Fruit fly (Drosophila melanogaster) ovary, adult (tissue): Measurements from ENCODE around the gene Rab11.

ENCODE experiments used
- CG17801 ChIP-seq: fragments of 200-800 bp; optimal IDR thresholded peaks from 2 replicates; lab custom pipeline; 2019; ENCODE audit warnings: missing biosample characterization, mild to moderate bottlenecking, missing genetic modification characterization, moderate library complexity; ENCODE audit not compliant: partially characterized antibody

Gene Rab11

DNA sequence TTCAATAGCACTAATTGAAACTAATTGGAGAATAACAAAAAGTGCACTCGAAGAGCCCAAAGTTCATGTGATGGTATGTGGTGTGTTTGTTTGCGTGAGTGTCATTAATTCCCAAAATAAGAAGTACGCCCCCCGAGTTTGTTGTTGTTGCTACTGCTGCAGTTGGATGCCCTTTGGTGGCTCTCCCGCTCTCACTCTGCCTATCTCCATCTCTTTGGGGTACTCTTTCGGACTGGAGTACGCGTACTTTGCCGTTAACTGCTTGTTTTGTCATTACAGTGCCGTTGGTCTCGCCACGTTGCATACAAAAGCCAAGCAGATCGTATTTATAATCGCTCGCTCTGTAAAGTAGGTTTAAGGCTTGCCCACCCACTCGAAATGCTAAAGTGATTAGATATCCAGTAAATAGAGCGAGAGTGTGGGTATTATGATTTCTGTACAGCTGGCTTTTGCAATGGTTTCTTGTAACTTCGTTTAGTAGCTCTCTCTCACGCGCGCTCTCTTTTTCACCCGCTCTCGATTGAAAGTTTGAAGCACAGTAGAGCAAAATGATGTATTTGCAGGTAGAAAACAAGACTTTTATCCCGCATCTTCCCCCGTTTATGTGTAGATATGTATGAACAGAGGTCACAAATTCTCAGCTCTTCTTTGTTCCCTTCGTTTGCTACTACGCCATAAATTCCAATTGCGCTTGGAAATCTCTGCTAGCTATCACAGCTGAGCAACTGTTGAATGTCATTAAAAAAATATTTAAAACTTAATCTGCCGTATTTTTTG lies 944 bp downstream of the Rab11 start:
- TF ChIP-seq CG17801 (GFP tag; lab: Kevin White, UChicago): peak; percentile 45

DNA sequence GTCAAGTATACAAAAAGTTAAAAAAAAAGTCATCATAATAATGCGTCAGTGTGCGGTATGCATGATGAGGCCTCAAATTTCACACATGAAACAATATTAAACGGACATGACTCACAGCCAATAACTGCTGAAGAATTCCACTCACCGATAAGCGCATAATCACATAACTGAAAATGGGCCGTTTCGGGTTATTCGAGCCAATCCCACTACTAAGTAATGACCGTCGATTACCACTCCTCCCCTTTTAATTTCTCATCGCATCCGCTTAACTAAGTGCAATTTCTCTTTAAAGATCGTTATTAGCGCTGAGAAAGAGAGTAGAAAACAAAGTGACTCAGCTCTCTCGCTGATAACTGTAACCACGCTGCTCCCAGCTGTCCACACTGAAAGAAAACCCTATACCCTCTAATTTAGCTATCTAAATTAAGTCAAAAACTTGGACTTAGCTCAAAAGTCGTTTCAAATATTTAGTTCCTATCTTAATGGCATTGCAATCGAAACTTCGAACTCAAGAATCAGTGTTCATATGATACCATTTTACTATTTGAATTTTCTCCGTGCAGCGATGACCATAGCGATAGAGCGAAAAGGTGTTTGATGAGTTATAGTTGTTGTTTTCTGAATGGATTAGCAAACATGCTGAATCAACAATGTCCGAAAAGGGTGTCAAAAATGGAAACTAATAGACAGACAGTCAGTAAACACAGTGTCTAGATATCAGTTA lies 1.7 kb downstream of the Rab11 start:
- peak; percentile 71 for TF ChIP-seq CG17801 (GFP tag; lab: Kevin White, UChicago)

DNA sequence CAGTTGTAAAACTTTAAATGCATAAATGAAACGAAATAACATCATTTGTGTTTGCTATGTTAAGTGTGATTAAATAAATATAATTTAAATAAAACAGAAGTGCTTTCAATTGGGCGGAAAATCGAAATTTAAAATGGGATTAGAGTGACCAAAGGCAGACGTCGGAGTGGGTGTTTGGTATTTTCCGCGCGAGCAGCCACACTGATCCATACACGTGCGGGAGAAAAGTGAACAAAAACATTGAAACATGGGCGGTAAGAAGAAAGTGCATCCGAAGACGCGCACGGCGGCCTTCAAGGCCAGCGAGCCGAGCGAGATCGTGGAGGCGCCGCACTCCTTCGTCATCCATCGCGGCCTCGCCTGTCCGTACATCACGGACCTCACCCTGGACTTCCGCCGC lies 4.8 kb downstream of the Rab11 start, which contains the start of gene ppan:
Gene ppan (plus strand): TSS at position 198 of the 400 bp plus-strand sequence.
- TF ChIP-seq CG17801 (GFP tag; lab: Kevin White, UChicago): no peak

DNA sequence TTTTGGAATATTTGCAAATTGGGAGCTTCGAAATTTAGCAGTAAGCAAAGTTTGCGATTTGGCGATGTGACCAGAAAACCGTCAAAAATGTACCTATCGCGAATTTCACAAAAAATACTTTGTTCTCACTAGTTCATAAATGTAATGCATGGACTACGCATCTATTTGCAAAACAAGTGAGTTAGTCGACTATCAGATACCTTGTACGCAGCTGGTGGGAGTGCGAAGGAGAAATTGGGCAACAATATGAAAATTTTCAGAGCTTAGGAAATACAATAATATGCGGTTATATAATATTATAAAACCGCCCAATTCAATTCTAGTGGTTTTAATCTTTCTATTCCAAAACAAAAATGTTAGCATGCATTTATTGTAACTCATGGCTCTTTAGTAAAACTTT lies 7.6 kb downstream of the Rab11 start, which contains the start of gene Bdbt:
Gene Bdbt (minus strand): TSS at position 73 of the 400 bp plus-strand sequence.
- TF ChIP-seq CG17801 (GFP tag; lab: Kevin White, UChicago): peak; percentile 40

DNA sequence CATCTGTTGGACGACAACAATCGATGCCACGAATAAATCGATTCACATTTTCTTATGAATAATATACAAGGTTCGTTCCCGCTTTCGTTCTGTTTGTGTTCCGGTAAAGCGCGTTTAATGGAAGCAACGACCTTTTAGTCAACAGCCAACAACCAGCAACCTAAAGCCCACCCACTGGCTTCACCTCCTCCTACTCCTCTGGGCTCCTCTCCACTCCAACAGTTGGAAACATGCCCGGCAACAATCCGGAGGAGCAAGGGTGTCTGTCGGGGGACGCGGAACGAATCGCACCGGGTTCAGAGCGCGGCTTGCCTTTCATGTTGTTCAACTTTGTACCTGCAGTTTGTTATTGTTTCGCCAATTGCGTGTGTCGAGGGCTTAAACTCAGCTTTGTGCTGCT lies 13.0 kb downstream of the Rab11 start:
- TF ChIP-seq CG17801 (GFP tag; lab: Kevin White, UChicago): no peak

DNA sequence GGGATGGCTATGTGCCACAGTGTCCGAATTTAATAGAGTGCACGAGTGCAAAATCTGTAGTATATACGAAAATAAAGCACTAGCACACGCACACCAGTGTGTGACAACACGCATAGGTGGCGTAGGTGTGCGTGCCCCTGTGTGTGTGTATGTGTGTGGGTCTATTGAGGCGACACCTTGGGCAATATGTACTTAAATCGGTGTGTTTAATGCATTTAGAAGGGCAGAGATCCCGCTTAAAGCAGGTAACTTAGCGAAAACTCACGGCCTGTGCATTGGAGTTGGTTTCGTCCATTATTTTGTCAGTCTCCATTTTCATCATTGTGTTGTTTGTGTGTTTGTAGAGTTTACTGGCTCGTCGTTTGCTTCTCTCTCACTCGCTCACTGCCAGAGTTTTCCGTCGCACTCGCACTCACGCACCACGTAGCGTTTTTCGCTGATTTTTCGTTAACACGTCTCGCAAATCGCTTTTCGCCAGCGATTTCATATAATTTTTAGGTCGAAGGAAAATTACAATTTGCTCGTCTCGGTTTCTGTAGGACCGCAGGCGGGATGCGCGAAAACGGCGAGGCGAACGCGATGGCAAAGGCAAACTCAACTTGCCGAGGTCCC lies 15.6 kb downstream of the Rab11 start:
- TF ChIP-seq CG17801 (GFP tag; lab: Kevin White, UChicago): no peak

DNA sequence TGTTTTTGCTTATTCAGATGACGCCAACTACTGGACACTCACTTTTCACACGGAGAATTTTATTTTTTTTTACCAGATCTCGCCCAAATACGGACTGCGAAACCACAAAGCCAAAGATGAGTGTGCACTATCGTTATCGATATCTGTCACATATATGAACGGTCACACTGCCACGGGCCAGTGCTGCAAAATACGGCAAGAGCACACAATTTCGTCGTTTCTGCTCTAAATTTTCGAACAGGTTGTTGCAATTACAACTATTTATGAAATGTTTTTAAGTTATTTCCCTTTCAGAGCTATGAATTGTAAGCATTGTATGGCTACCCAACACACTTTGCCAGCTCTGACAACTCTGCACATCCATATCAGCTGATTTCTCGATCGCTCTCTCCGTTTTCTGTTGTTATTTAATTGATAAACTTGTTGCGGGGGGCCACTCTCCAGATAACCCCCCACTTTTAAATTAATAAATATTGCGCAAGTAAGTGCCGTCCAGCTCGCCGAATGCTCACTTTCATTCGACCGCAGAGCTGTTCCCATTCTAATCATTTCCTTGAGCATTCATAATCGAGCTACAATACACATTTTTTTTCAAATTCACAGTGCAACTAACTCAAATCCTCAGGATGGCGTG lies 16.3 kb downstream of the Rab11 start, which contains the start of the genes slmb and CG5793:
Gene slmb (minus strand): TSS at position 134 of the 634 bp plus-strand sequence.
Gene CG5793 (plus strand): TSS at position 222 of the 634 bp plus-strand sequence.
- peak; percentile 60 for TF ChIP-seq CG17801 (GFP tag; lab: Kevin White, UChicago)

DNA sequence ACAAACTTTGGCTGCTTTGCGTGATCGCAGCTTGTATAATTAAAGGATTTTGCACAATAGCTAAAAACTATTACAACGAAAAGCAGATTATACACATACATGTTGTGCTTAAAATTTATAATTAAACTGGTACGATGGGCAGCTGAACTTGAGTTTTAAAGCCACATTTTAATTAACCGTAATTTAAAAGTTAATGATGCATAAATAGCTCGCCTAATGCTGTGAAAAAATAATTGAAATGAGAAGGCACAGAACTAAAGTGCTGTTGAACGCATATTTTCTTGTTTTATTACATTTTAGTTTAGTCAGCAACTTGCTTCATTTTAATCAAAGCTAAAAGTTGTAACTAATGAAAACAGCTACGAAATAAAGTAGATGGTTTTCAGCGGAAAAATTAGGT lies 18.4 kb downstream of the Rab11 start, which contains the start of gene Obp93a:
Gene Obp93a (minus strand): TSS at position 101 of the 400 bp plus-strand sequence.
- TF ChIP-seq CG17801 (GFP tag; lab: Kevin White, UChicago): no peak

DNA sequence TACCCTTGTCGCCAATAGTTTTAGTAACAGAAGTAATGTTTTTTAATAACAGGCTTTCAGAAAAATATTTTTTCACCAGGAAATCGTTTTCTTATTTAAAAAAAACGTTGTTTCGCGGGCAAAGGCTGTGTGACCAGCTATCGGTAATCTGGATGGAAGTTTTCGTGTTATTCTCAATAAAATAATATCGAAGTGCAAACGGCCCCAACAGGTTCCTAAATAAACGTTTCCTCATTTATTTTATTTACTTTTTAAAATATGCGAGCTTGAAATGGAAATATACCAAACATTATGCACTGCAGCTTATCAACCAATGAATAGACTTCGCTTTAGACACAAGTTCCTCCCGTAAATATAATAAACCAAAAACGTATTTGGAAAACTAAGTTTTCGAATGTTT lies 18.8 kb downstream of the Rab11 start, which contains the start of gene Ice2:
Gene Ice2 (plus strand): TSS at position 167 of the 400 bp plus-strand sequence.
- TF ChIP-seq CG17801 (GFP tag; lab: Kevin White, UChicago): no peak

DNA sequence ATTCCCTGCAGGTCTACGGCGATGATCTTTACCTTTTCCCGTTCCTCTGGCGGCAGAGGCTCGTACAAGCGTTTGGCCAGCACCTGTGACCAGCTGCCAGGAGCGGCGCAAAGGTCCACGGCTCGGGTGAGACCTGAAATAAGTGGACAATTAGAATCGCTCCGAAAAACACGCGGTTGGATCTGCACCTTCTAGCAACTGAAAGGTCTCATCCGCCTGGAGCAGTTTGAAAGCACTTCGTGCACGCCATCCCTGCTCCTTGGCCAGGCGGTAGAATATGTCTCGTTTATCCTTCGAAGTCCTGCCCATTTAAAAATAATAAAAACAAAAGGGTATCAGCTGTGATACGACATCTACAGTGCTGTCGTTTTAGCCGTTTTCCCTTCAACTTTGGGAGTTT lies 22.3 kb downstream of the Rab11 start, which contains the start of gene Trm7-34:
Gene Trm7-34 (minus strand): TSS at position 365 of the 400 bp plus-strand sequence.
- TF ChIP-seq CG17801 (GFP tag; lab: Kevin White, UChicago): no peak

DNA sequence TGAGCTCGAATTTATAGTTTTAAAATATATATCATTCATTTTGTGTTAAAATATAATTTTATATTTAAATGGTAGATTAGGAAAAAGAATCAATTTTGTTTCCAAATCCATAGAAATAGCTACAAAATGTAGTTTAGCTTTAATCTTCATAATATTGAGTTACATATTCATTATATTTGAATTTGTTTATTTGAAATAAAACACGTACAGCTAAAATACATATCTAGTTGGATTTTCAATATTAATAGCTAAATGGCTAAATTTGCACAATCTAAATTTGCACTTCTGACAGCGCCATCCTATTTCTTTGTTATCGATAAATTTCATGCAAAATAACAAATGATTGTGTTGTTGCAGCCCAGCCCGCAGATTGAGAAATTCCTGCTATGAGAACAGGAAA lies 22.7 kb downstream of the Rab11 start, which contains the start of gene Usp8:
Gene Usp8 (plus strand): TSS at position 312 of the 400 bp plus-strand sequence.
- peak; percentile 45 for TF ChIP-seq CG17801 (GFP tag; lab: Kevin White, UChicago)

DNA sequence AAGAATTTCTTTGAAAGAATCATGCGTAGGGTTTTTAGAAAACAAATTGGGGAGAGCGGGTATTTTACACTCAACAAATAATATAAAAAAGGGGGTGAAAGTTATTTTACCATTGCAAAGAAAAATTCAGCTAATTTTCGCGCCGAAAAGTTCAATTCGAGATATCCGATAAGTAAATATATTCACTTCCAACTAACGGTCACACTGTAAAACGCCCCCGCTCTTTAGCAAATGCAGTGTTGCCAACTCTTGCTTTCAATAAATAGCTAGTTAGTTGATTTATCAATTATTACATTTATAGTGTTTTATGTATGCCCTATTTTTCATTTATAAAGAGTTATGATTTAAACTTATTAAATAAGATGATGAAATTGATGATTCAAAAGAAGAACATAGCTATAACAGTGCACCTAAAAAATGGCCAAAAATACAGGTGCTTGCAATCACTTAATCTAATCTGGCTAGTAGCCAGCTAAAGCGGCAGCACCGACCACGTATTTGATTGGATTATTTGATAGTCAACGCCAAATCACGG lies 27.1 kb downstream of the Rab11 start, which contains the start of gene meigo:
Gene meigo (plus strand): TSS at position 51 of the 535 bp plus-strand sequence.
- peak; percentile 70 for TF ChIP-seq CG17801 (GFP tag; lab: Kevin White, UChicago)

DNA sequence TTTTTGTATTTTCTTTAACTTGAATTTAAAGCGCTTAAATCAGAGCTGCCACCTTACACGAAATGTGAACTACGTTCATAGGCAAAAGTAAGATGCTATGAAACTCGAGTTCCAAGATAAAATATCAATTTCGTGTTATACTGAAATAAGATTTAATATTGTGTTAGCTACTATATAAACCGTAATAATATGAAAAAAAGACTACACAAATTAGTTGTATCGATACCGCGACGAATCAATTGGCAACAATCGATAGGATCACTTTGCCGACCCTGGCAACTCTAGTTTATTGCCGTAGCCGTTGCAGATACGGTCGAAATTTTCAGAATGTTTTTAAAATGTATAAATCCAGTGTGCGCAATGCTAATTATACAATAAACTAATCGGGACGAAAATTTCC lies 29.2 kb downstream of the Rab11 start, which contains the start of gene SNF4Agamma:
Gene SNF4Agamma (plus strand): TSS at position 282 of the 400 bp plus-strand sequence.
- peak; percentile 25 for TF ChIP-seq CG17801 (GFP tag; lab: Kevin White, UChicago)

DNA sequence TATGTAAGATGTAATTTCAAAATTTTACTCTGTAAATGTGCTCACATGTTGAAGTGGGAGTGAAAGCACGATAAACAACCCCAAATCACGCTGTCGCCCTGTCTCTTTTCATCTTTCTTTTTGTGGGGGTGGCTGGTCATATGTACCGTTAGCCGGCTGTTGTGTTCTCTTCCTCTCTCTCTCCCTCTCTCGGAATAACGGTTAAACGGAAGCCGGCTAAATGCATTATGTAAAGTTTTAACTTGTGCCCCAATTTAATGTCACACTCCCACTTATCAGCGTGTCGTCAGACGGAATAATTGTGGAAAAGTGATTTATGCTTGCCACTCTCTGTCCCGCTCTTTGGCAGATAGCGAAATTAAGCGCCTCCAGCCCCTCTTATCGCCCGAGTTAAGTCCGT lies 30.1 kb downstream of the Rab11 start:
- TF ChIP-seq CG17801 (GFP tag; lab: Kevin White, UChicago): no peak
